Fruit fly (Drosophila melanogaster): ENCODE measurements around the gene trc.

DNA sequence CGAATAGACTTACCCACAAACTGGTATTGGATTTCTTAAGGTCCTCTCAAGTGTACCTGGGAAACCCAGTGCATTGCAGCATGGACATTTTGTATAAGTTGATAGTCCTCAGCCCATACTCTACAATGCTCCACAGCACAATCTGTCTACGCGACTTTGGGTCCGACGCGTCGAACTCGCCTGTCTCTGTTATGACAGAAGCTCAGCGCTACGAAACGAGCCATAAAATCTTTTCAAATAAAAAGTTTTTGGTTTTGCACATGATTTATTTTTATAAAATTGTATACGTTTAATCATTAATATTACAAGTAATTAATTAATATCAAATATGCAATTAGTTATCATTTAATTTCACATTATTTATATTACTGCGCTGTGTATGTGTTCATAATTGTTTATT is 33.1 kb upstream of the trc start:
- no peak for TF ChIP-seq CG12769 (tag; optimal IDR thresholded peaks at IDR 0.05)
- TF ChIP-seq az2 (GFP tag; optimal IDR thresholded peaks at IDR 0.05) = no peak
- no peak for TF ChIP-seq CG10321 (GFP tag; IDR thresholded peaks at IDR 0.05)
- no peak for TF ChIP-seq hkb (optimal IDR thresholded peaks at IDR 0.05)
- no peak for TF ChIP-seq hkb (GFP tag; IDR thresholded peaks at IDR 0.05)
- TF ChIP-seq Sin3A (optimal IDR thresholded peaks at IDR 0.05) = no peak
- TF ChIP-seq dati (GFP tag; IDR thresholded peaks at IDR 0.05) = no peak
- TF ChIP-seq CG8290 (GFP tag; optimal IDR thresholded peaks at IDR 0.05) = no peak
- TF ChIP-seq CG8290 (tag; optimal IDR thresholded peaks at IDR 0.05) = no peak
- no peak for TF ChIP-seq CG13287 (GFP tag; IDR thresholded peaks at IDR 0.05; ENCODE audit: partially characterized antibody)
- no peak for TF ChIP-seq Hr51 (GFP tag; optimal IDR thresholded peaks at IDR 0.05)
- TF ChIP-seq Dip2 (GFP tag; IDR thresholded peaks at IDR 0.05) = no peak
- TF ChIP-seq Tbp (GFP tag; optimal IDR thresholded peaks at IDR 0.05) = no peak
- TF ChIP-seq sob (GFP tag; IDR thresholded peaks at IDR 0.05) = no peak
